ENCODE assay signal across 1 fruit fly cellular context in genomic region chr3L:21027657-21028255, dm6.
TF ChIP-seq lines count a peak whose summit lies in the region.

Gene Pdss2 (plus strand): TSS chr3L:21027915.

TF ChIP-seq in whole organism, embryonic, 481 proteins besides CTCF, POLR2A, EP300 and RAD21 (continued from another document and continues in another):
- TF ChIP-seq CG10274 (GFP tag; optimal IDR thresholded peaks at IDR 0.05; lab: Kevin White, UChicago): peak; percentile 14
- peak; percentile 34; the same call in 1 of the 2 replicates for TF ChIP-seq danr (GFP tag; IDR thresholded peaks at IDR 0.05; lab: Robert Waterston, UW)
- peak; percentile 49 for TF ChIP-seq kay (GFP tag; optimal IDR thresholded peaks at IDR 0.05; lab: Kevin White, UChicago)
- TF ChIP-seq CG6854 (GFP tag; optimal IDR thresholded peaks at IDR 0.05; lab: Kevin White, UChicago): no peak
- TF ChIP-seq CG11696 (GFP tag; IDR thresholded peaks at IDR 0.05; lab: Robert Waterston, UW): 0 out of 2 replicates have a peak, but pooled peaks have one; percentile 33
- peak; percentile 78 for TF ChIP-seq CHES-1-like (GFP tag; optimal IDR thresholded peaks at IDR 0.05; lab: Kevin White, UChicago)
- TF ChIP-seq tin (GFP tag; optimal IDR thresholded peaks at IDR 0.05; lab: Kevin White, UChicago): peak; percentile 82
- TF ChIP-seq CG9727 (GFP tag; optimal IDR thresholded peaks at IDR 0.05; lab: Kevin White, UChicago): peak; percentile 69
- TF ChIP-seq zf30C (GFP tag; optimal IDR thresholded peaks at IDR 0.05; lab: Kevin White, UChicago): no peak
- peak; percentile 82 for TF ChIP-seq CG9609 (GFP tag; optimal IDR thresholded peaks at IDR 0.05; lab: Kevin White, UChicago)
- TF ChIP-seq CG1024 (GFP tag; IDR thresholded peaks at IDR 0.05; lab: Robert Waterston, UW): peak; percentile 39; the same call in 1 of the 2 replicates
- no peak for TF ChIP-seq tx (GFP tag; optimal IDR thresholded peaks at IDR 0.05; lab: Kevin White, UChicago)
- TF ChIP-seq sqz (GFP tag; optimal IDR thresholded peaks at IDR 0.05; lab: Kevin White, UChicago): no peak
- TF ChIP-seq grau (tag; optimal IDR thresholded peaks at IDR 0.05; lab: Kevin White, UChicago): peak; percentile 70
- TF ChIP-seq ham (GFP tag; IDR thresholded peaks at IDR 0.05; lab: Robert Waterston, UW): 0 out of 2 replicates have a peak, but pooled peaks have one; percentile 5
- peak; percentile 38; the same call in 1 of the 3 replicates for TF ChIP-seq CG11695 (GFP tag; IDR thresholded peaks at IDR 0.05; lab: Robert Waterston, UW)
- TF ChIP-seq HLH4C (GFP tag; IDR thresholded peaks at IDR 0.05; lab: Robert Waterston, UW; ENCODE audit: partially characterized antibody): peak; percentile 55; the same call in 2 of the 3 replicates
- TF ChIP-seq E2f1 (GFP tag; IDR thresholded peaks at IDR 0.05; lab: Robert Waterston, UW): peak; percentile 75
- peak; percentile 79 for TF ChIP-seq ind (GFP tag; optimal IDR thresholded peaks at IDR 0.05; lab: Kevin White, UChicago)
- no peak for TF ChIP-seq pfk (GFP tag; optimal IDR thresholded peaks at IDR 0.05; lab: Kevin White, UChicago)
- peak; percentile 29 for TF ChIP-seq Hmx (GFP tag; optimal IDR thresholded peaks at IDR 0.05; lab: Kevin White, UChicago)
- TF ChIP-seq sisA (GFP tag; IDR thresholded peaks at IDR 0.05; lab: Robert Waterston, UW): peak; percentile 80
- TF ChIP-seq HHEX (GFP tag; optimal IDR thresholded peaks at IDR 0.05; lab: Kevin White, UChicago): peak; percentile 56
- TF ChIP-seq Camta (GFP tag; optimal IDR thresholded peaks at IDR 0.05; lab: Kevin White, UChicago): peak; percentile 62
- peak; percentile 71 for TF ChIP-seq bab2 (GFP tag; optimal IDR thresholded peaks at IDR 0.05; lab: Kevin White, UChicago)
- peak; percentile 42 for TF ChIP-seq CG17802 (tag; optimal IDR thresholded peaks at IDR 0.05; lab: Kevin White, UChicago)
- peak; percentile 86 for TF ChIP-seq sna (GFP tag; IDR thresholded peaks at IDR 0.05; lab: Robert Waterston, UW; ENCODE audit: partially characterized antibody)
- TF ChIP-seq CG11247 (GFP tag; IDR thresholded peaks at IDR 0.05; lab: Robert Waterston, UW): peak; percentile 80
- no peak for TF ChIP-seq gcm2 (GFP tag; optimal IDR thresholded peaks at IDR 0.05; lab: Kevin White, UChicago)
- no peak; the same call in 1 of the 2 replicates for TF ChIP-seq CG5953 (GFP tag; IDR thresholded peaks at IDR 0.05; lab: Robert Waterston, UW)
- TF ChIP-seq CG8089 (GFP tag; optimal IDR thresholded peaks at IDR 0.05; lab: Kevin White, UChicago): peak; percentile 55
- TF ChIP-seq CG10321 (GFP tag; IDR thresholded peaks at IDR 0.05; lab: Robert Waterston, UW): no peak
- TF ChIP-seq CG11504 (tag; optimal IDR thresholded peaks at IDR 0.05; lab: Kevin White, UChicago): peak; percentile 67
- peak; percentile 70 for TF ChIP-seq H2.0 (GFP tag; IDR thresholded peaks at IDR 0.05; lab: Robert Waterston, UW)
- TF ChIP-seq sd (tag; optimal IDR thresholded peaks at IDR 0.05; lab: Kevin White, UChicago): peak; percentile 100
- peak; percentile 24 for TF ChIP-seq Myb (GFP tag; optimal IDR thresholded peaks at IDR 0.05; lab: Kevin White, UChicago)
- peak; percentile 77 for TF ChIP-seq CG15696 (tag; optimal IDR thresholded peaks at IDR 0.05; lab: Kevin White, UChicago)
- peak; percentile 45; the same call in 1 of the 2 replicates for TF ChIP-seq aop (GFP tag; IDR thresholded peaks at IDR 0.05; lab: Robert Waterston, UW)
- no peak for TF ChIP-seq sc (optimal IDR thresholded peaks at IDR 0.05; lab: Kevin White, UChicago)
- peak; percentile 18 for TF ChIP-seq sc (GFP tag; optimal IDR thresholded peaks at IDR 0.05; lab: Kevin White, UChicago)
- peak; percentile 73 for TF ChIP-seq knrl (GFP tag; IDR thresholded peaks at IDR 0.05; lab: Robert Waterston, UW; ENCODE audit: partially characterized antibody)
- TF ChIP-seq CG9437 (GFP tag; optimal IDR thresholded peaks at IDR 0.05; lab: Kevin White, UChicago): peak; percentile 47
- peak in 1 of 2 experiments; percentile 22 for TF ChIP-seq Hr78 (GFP tag; optimal IDR thresholded peaks at IDR 0.05; lab: Kevin White, UChicago)
- TF ChIP-seq oc (tag; optimal IDR thresholded peaks at IDR 0.05; lab: Kevin White, UChicago): peak; percentile 67
- TF ChIP-seq run (tag; optimal IDR thresholded peaks at IDR 0.05; lab: Kevin White, UChicago): peak; percentile 52
- TF ChIP-seq Dip2 (GFP tag; IDR thresholded peaks at IDR 0.05; lab: Robert Waterston, UW): no peak
- peak; percentile 98 for TF ChIP-seq ftz-f1 (GFP tag; optimal IDR thresholded peaks at IDR 0.05; lab: Kevin White, UChicago)
- TF ChIP-seq so (GFP tag; IDR thresholded peaks at IDR 0.05; lab: Robert Waterston, UW): peak; percentile 53; the same call in 1 of the 3 replicates
- peak; percentile 73 for TF ChIP-seq toy (GFP tag; IDR thresholded peaks at IDR 0.05; lab: Robert Waterston, UW)
- TF ChIP-seq slp2 (GFP tag; optimal IDR thresholded peaks at IDR 0.05; lab: Kevin White, UChicago): peak; percentile 37
- peak; percentile 80 for TF ChIP-seq nmo (GFP tag; optimal IDR thresholded peaks at IDR 0.05; lab: Kevin White, UChicago)
- TF ChIP-seq CG2202 (tag; optimal IDR thresholded peaks at IDR 0.05; lab: Kevin White, UChicago): peak; percentile 15
- TF ChIP-seq wor (GFP tag; IDR thresholded peaks at IDR 0.05; lab: Robert Waterston, UW): peak; percentile 36; the same call in 1 of the 2 replicates
- TF ChIP-seq lab (GFP tag; optimal IDR thresholded peaks at IDR 0.05; lab: Kevin White, UChicago): peak; percentile 83
- peak; percentile 62 for TF ChIP-seq bcd (GFP tag; optimal IDR thresholded peaks at IDR 0.05; lab: Kevin White, UChicago)
- peak; percentile 78 for TF ChIP-seq CG13424 (tag; optimal IDR thresholded peaks at IDR 0.05; lab: Kevin White, UChicago)
- peak; percentile 63; the same call in 1 of the 2 replicates for TF ChIP-seq wdn (GFP tag; IDR thresholded peaks at IDR 0.05; lab: Robert Waterston, UW)
- TF ChIP-seq gem (tag; optimal IDR thresholded peaks at IDR 0.05; lab: Kevin White, UChicago): peak; percentile 83
- peak; percentile 78 for TF ChIP-seq Hsf (GFP tag; optimal IDR thresholded peaks at IDR 0.05; lab: Kevin White, UChicago)
- no peak for TF ChIP-seq mld (GFP tag; IDR thresholded peaks at IDR 0.05; lab: Robert Waterston, UW; ENCODE audit: partially characterized antibody)
- TF ChIP-seq CG6765 (GFP tag; optimal IDR thresholded peaks at IDR 0.05; lab: Kevin White, UChicago): peak; percentile 50
- TF ChIP-seq unc-4 (GFP tag; IDR thresholded peaks at IDR 0.05; lab: Robert Waterston, UW; ENCODE audit: partially characterized antibody): peak; percentile 66
- peak; percentile 3 for TF ChIP-seq CG4617 (GFP tag; optimal IDR thresholded peaks at IDR 0.05; lab: Kevin White, UChicago; ENCODE audit: borderline replicate concordance)
- TF ChIP-seq Xrp1 (GFP tag; IDR thresholded peaks at IDR 0.05; lab: Robert Waterston, UW): peak; percentile 66
- peak; percentile 32 for TF ChIP-seq D19A (tag; optimal IDR thresholded peaks at IDR 0.05; lab: Kevin White, UChicago)
- peak; percentile 62 for TF ChIP-seq CG2116 (GFP tag; optimal IDR thresholded peaks at IDR 0.05; lab: Kevin White, UChicago)
- peak; percentile 84 for TF ChIP-seq CG12391 (tag; optimal IDR thresholded peaks at IDR 0.05; lab: Kevin White, UChicago)
- peak; percentile 18 for TF ChIP-seq CG18476 (GFP tag; optimal IDR thresholded peaks at IDR 0.05; lab: Kevin White, UChicago)
- TF ChIP-seq Atf3 (GFP tag; optimal IDR thresholded peaks at IDR 0.05; lab: Kevin White, UChicago): peak; percentile 64
- TF ChIP-seq psq (GFP tag; optimal IDR thresholded peaks at IDR 0.05; lab: Kevin White, UChicago): no peak
- TF ChIP-seq Oli (tag; optimal IDR thresholded peaks at IDR 0.05; lab: Kevin White, UChicago): peak; percentile 37
- peak; percentile 96 for TF ChIP-seq kah (GFP tag; optimal IDR thresholded peaks at IDR 0.05; lab: Kevin White, UChicago)
- peak; percentile 16 for TF ChIP-seq ATbp (GFP tag; optimal IDR thresholded peaks at IDR 0.05; lab: Kevin White, UChicago)
- no peak for TF ChIP-seq Hr39 (optimal IDR thresholded peaks at IDR 0.05; lab: Kevin White, UChicago)
- TF ChIP-seq esg (GFP tag; conservative IDR thresholded peaks at IDR 0.05; lab: Robert Waterston, UW): peak; percentile 63; the same call in 1 of the 2 replicates
- no peak for TF ChIP-seq CG7745 (tag; optimal IDR thresholded peaks at IDR 0.05; lab: Kevin White, UChicago)
- peak; percentile 59 for TF ChIP-seq odd (GFP tag; optimal IDR thresholded peaks at IDR 0.05; lab: Kevin White, UChicago)
- peak; percentile 78 for TF ChIP-seq vvl (GFP tag; IDR thresholded peaks at IDR 0.05; lab: Robert Waterston, UW)
- TF ChIP-seq lov (optimal IDR thresholded peaks at IDR 0.05; lab: Kevin White, UChicago): no peak
- TF ChIP-seq lov (GFP tag; IDR thresholded peaks at IDR 0.05; lab: Robert Waterston, UW): 0 out of 3 replicates have a peak, but pooled peaks have one; percentile 47
- TF ChIP-seq CG6654 (GFP tag; optimal IDR thresholded peaks at IDR 0.05; lab: Kevin White, UChicago): peak; percentile 3
- peak; percentile 51 for TF ChIP-seq Drgx (GFP tag; IDR thresholded peaks at IDR 0.05; lab: Robert Waterston, UW)
- TF ChIP-seq disco-r (GFP tag; optimal IDR thresholded peaks at IDR 0.05; lab: Kevin White, UChicago): peak; percentile 25
- peak; percentile 73 for TF ChIP-seq Fer3 (tag; optimal IDR thresholded peaks at IDR 0.05; lab: Kevin White, UChicago)
- peak; percentile 30 for TF ChIP-seq gsb-n (tag; optimal IDR thresholded peaks at IDR 0.05; lab: Kevin White, UChicago)
- peak; percentile 89 for TF ChIP-seq Dbx (GFP tag; IDR thresholded peaks at IDR 0.05; lab: Robert Waterston, UW)
- no peak for TF ChIP-seq CG6813 (GFP tag; optimal IDR thresholded peaks at IDR 0.05; lab: Kevin White, UChicago)
- TF ChIP-seq CG12236 (GFP tag; optimal IDR thresholded peaks at IDR 0.05; lab: Kevin White, UChicago): peak; percentile 12
- peak; percentile 95 for TF ChIP-seq Med (GFP tag; lab: Kevin White, UChicago)
- TF ChIP-seq CG18619 (GFP tag; optimal IDR thresholded peaks at IDR 0.05; lab: Kevin White, UChicago): peak; percentile 65
- TF ChIP-seq shn (GFP tag; optimal IDR thresholded peaks at IDR 0.05; lab: Kevin White, UChicago): peak; percentile 54
- peak; percentile 25 for TF ChIP-seq cato (GFP tag; optimal IDR thresholded peaks at IDR 0.05; lab: Kevin White, UChicago; ENCODE audit: borderline replicate concordance)
- TF ChIP-seq bbx (GFP tag; IDR thresholded peaks at IDR 0.05; lab: Robert Waterston, UW; ENCODE audit: partially characterized antibody): no peak; the same call in none of the 2 replicates
- TF ChIP-seq CG31224 (GFP tag; IDR thresholded peaks at IDR 0.05; lab: Robert Waterston, UW): peak; percentile 63
- TF ChIP-seq NfI (GFP tag; optimal IDR thresholded peaks at IDR 0.05; lab: Kevin White, UChicago): peak; percentile 69
- TF ChIP-seq Blimp-1 (GFP tag; optimal IDR thresholded peaks at IDR 0.05; lab: Kevin White, UChicago): peak; percentile 92
- peak; percentile 76 for TF ChIP-seq CG10654 (GFP tag; optimal IDR thresholded peaks at IDR 0.05; lab: Kevin White, UChicago)
- peak; percentile 24; the same call in 1 of the 3 replicates for TF ChIP-seq Optix (GFP tag; IDR thresholded peaks at IDR 0.05; lab: Robert Waterston, UW)
- TF ChIP-seq CG2199 (GFP tag; IDR thresholded peaks at IDR 0.05; lab: Robert Waterston, UW): no peak
- peak; percentile 84 for TF ChIP-seq Gug (GFP tag; IDR thresholded peaks at IDR 0.05; lab: Robert Waterston, UW)
- TF ChIP-seq E2f2 (GFP tag; IDR thresholded peaks at IDR 0.05; lab: Robert Waterston, UW): peak; percentile 57
- TF ChIP-seq CG31365 (tag; optimal IDR thresholded peaks at IDR 0.05; lab: Kevin White, UChicago): no peak
- TF ChIP-seq CG18011 (GFP tag; optimal IDR thresholded peaks at IDR 0.05; lab: Kevin White, UChicago): peak; percentile 46
- peak; percentile 41 for TF ChIP-seq CG10462 (GFP tag; optimal IDR thresholded peaks at IDR 0.05; lab: Kevin White, UChicago)
- TF ChIP-seq CG3163 (GFP tag; optimal IDR thresholded peaks at IDR 0.05; lab: Kevin White, UChicago): peak; percentile 50
- peak; percentile 67 for TF ChIP-seq CG1647 (GFP tag; optimal IDR thresholded peaks at IDR 0.05; lab: Kevin White, UChicago)
- TF ChIP-seq CG9817 (tag; optimal IDR thresholded peaks at IDR 0.05; lab: Kevin White, UChicago): peak; percentile 86
- peak; percentile 52 for TF ChIP-seq twi (tag; optimal IDR thresholded peaks at IDR 0.05; lab: Kevin White, UChicago)
- TF ChIP-seq eyg (GFP tag; optimal IDR thresholded peaks at IDR 0.05; lab: Kevin White, UChicago): no peak
- no peak for TF ChIP-seq salm (tag; optimal IDR thresholded peaks at IDR 0.05; lab: Kevin White, UChicago)
- TF ChIP-seq rib (GFP tag; IDR thresholded peaks at IDR 0.05; lab: Robert Waterston, UW): peak; percentile 93
- peak; percentile 43 for TF ChIP-seq Dad (GFP tag; optimal IDR thresholded peaks at IDR 0.05; lab: Kevin White, UChicago)
- peak; percentile 75 for TF ChIP-seq Dip3 (GFP tag; optimal IDR thresholded peaks at IDR 0.05; lab: Kevin White, UChicago)
- TF ChIP-seq Pdp1 (GFP tag; optimal IDR thresholded peaks at IDR 0.05; lab: Kevin White, UChicago): peak; percentile 17 to 72
- TF ChIP-seq TFAM (GFP tag; optimal IDR thresholded peaks at IDR 0.05; lab: Kevin White, UChicago): no peak
- TF ChIP-seq sob (GFP tag; IDR thresholded peaks at IDR 0.05; lab: Robert Waterston, UW): peak; percentile 84
- TF ChIP-seq schlank (tag; optimal IDR thresholded peaks at IDR 0.05; lab: Kevin White, UChicago): peak; percentile 4
- peak; percentile 32 for TF ChIP-seq CG7928 (GFP tag; optimal IDR thresholded peaks at IDR 0.05; lab: Kevin White, UChicago)
- peak; percentile 89 for TF ChIP-seq abd-A (tag; optimal IDR thresholded peaks at IDR 0.05; lab: Kevin White, UChicago)
- TF ChIP-seq chinmo (GFP tag; IDR thresholded peaks at IDR 0.05; lab: Robert Waterston, UW; ENCODE audit: partially characterized antibody): peak; percentile 99
- TF ChIP-seq Atf-2 (GFP tag; optimal IDR thresholded peaks at IDR 0.05; lab: Kevin White, UChicago): peak; percentile 27
- TF ChIP-seq gfzf (GFP tag; optimal IDR thresholded peaks at IDR 0.05; lab: Kevin White, UChicago): peak; percentile 67
- TF ChIP-seq fu2 (GFP tag; optimal IDR thresholded peaks at IDR 0.05; lab: Kevin White, UChicago): peak; percentile 51
- peak; percentile 11 for TF ChIP-seq org-1 (GFP tag; optimal IDR thresholded peaks at IDR 0.05; lab: Kevin White, UChicago)
- TF ChIP-seq Neu2 (GFP tag; optimal IDR thresholded peaks at IDR 0.05; lab: Kevin White, UChicago; ENCODE audit: borderline replicate concordance): no peak
- no peak for TF ChIP-seq Nf-YA (GFP tag; IDR thresholded peaks at IDR 0.05; lab: Robert Waterston, UW)
- TF ChIP-seq CG12769 (tag; optimal IDR thresholded peaks at IDR 0.05; lab: Kevin White, UChicago): peak; percentile 86
- TF ChIP-seq Gsc (GFP tag; IDR thresholded peaks at IDR 0.05; lab: Robert Waterston, UW): no peak
- peak; percentile 63 for TF ChIP-seq pnt (GFP tag; optimal IDR thresholded peaks at IDR 0.05; lab: Kevin White, UChicago)
